Fruit fly (Drosophila melanogaster) whole organism, prepupa: ENCODE results near the gene CG7406.

Experiments
- CG10631 ChIP-seq: fragments of 200-800 bp; sonication (Bioruptor generic); optimal IDR thresholded peaks from 2 replicates; lab custom pipeline; 2016; ENCODE audit warnings: missing biosample characterization, missing genetic modification characterization
- CG10669 ChIP-seq: fragments of 200-800 bp; sonication (Bioruptor generic); optimal IDR thresholded peaks from 3 replicates; lab custom pipeline; 2018; ENCODE audit warnings: missing biosample characterization, mild to moderate bottlenecking, missing genetic modification characterization, moderate library complexity
- CG11294 ChIP-seq: fragments of 200-800 bp; sonication (Bioruptor generic); IDR thresholded peaks from 2 replicates; pipeline ENCODE4 v1.3.6; 2022; ENCODE audit warnings: missing biosample characterization, missing genetic modification characterization
- CG11762 ChIP-seq: fragments of 200-800 bp; sonication (Bioruptor generic); optimal IDR thresholded peaks from 3 replicates; lab custom pipeline; 2016; ENCODE audit warnings: missing biosample characterization, missing genetic modification characterization; ENCODE audit not compliant: insufficient read depth
- CG11902 ChIP-seq: fragments of 200-800 bp; sonication (Bioruptor generic); optimal IDR thresholded peaks from 3 replicates; lab custom pipeline; 2016; ENCODE audit warnings: missing biosample characterization, missing genetic modification characterization
- CG15336 ChIP-seq: fragments of 200-800 bp; sonication (Bioruptor generic); IDR thresholded peaks from 2 replicates; pipeline ENCODE4 v1.3.6; 2022; ENCODE audit warnings: missing biosample characterization, missing genetic modification characterization
- CG1621 ChIP-seq: fragments of 200-800 bp; sonication (Bioruptor generic); optimal IDR thresholded peaks from 3 replicates; lab custom pipeline; 2018; ENCODE audit warnings: missing biosample characterization, mild to moderate bottlenecking, missing genetic modification characterization
- CG3032 ChIP-seq: fragments of 200-800 bp; optimal IDR thresholded peaks from 2 replicates; lab custom pipeline; 2019; ENCODE audit warnings: missing biosample characterization, mild to moderate bottlenecking, missing genetic modification characterization, moderate library complexity
- CG31627 ChIP-seq: fragments of 200-800 bp; sonication (Bioruptor generic); optimal IDR thresholded peaks from 3 replicates; lab custom pipeline; 2016; ENCODE audit warnings: missing biosample characterization, missing genetic modification characterization
- CG32006 ChIP-seq: fragments of 200-800 bp; sonication (Bioruptor generic); optimal IDR thresholded peaks from 3 replicates; lab custom pipeline; 2017; ENCODE audit warnings: missing biosample characterization, mild to moderate bottlenecking, missing genetic modification characterization
- CG34406 ChIP-seq: fragments of 200-800 bp; sonication (Bioruptor generic); optimal IDR thresholded peaks from 3 replicates; lab custom pipeline; 2016; ENCODE audit warnings: missing biosample characterization, missing genetic modification characterization
- CG3919 ChIP-seq: fragments of 200-800 bp; sonication (Bioruptor generic); optimal IDR thresholded peaks from 3 replicates; lab custom pipeline; 2016; ENCODE audit warnings: missing biosample characterization, missing genetic modification characterization
- CG6276 ChIP-seq: fragments of 200-800 bp; sonication (Bioruptor generic); optimal IDR thresholded peaks from 2 replicates; lab custom pipeline; 2017; ENCODE audit warnings: missing biosample characterization, mild to moderate bottlenecking, missing genetic modification characterization
- CG6792 ChIP-seq: fragments of 200-800 bp; sonication (Bioruptor generic); optimal IDR thresholded peaks from 3 replicates; lab custom pipeline; 2016; ENCODE audit warnings: missing biosample characterization, missing genetic modification characterization
- CG6808 ChIP-seq: fragments of 200-800 bp; sonication (Bioruptor generic); optimal IDR thresholded peaks from 3 replicates; lab custom pipeline; 2017; ENCODE audit warnings: missing biosample characterization, missing genetic modification characterization, mild to moderate bottlenecking, moderate library complexity, missing genetic modification reagents
- CG6854 ChIP-seq: fragments of 200-800 bp; sonication (Bioruptor generic); optimal IDR thresholded peaks from 2 replicates; lab custom pipeline; 2017; ENCODE audit warnings: missing biosample characterization, mild to moderate bottlenecking, missing genetic modification characterization
- CG7368 ChIP-seq: fragments of 200-800 bp; sonication (Bioruptor generic); optimal IDR thresholded peaks from 3 replicates; lab custom pipeline; 2016; ENCODE audit warnings: missing biosample characterization, missing genetic modification characterization
- CG8119 ChIP-seq: fragments of 200-800 bp; sonication (Bioruptor generic); IDR thresholded peaks from 3 replicates; pipeline ENCODE4 v1.3.6; 2022; ENCODE audit warnings: missing biosample characterization, missing genetic modification characterization
- CG8319 ChIP-seq: fragments of 200-800 bp; sonication (Bioruptor generic); optimal IDR thresholded peaks from 3 replicates; lab custom pipeline; 2016; ENCODE audit warnings: missing biosample characterization, missing genetic modification characterization
- CG8632 ChIP-seq: fragments of 200-800 bp; sonication (Bioruptor generic); optimal IDR thresholded peaks from 3 replicates; lab custom pipeline; 2016; ENCODE audit warnings: missing biosample characterization, missing genetic modification characterization
- CG9139 ChIP-seq: fragments of 200-800 bp; sonication (Bioruptor generic); optimal IDR thresholded peaks from 3 replicates; lab custom pipeline; 2017; ENCODE audit warnings: missing biosample characterization, mild to moderate bottlenecking, missing genetic modification characterization
- Eip75B ChIP-seq: fragments of 200-800 bp; sonication (Bioruptor generic); optimal IDR thresholded peaks from 3 replicates; lab custom pipeline; 2016; ENCODE audit warnings: missing biosample characterization, missing genetic modification characterization
- Eip78C ChIP-seq: fragments of 200-800 bp; sonication (Bioruptor generic); peaks from one replicate; lab custom pipeline; 2016; ENCODE audit warnings: missing biosample characterization, missing genetic modification characterization
- Eip93F ChIP-seq: fragments of 200-800 bp; sonication (Bioruptor generic); optimal IDR thresholded peaks from 2 replicates; lab custom pipeline; 2016; ENCODE audit warnings: missing biosample characterization, mild to moderate bottlenecking, missing genetic modification characterization
- Ets21C ChIP-seq: fragments of 200-800 bp; sonication (Bioruptor generic); optimal IDR thresholded peaks from 3 replicates; lab custom pipeline; 2016; ENCODE audit warnings: missing biosample characterization, missing genetic modification characterization
- Ets96B ChIP-seq: fragments of 200-800 bp; optimal IDR thresholded peaks from 2 replicates; lab custom pipeline; 2019; ENCODE audit warnings: missing biosample characterization, mild to moderate bottlenecking, missing genetic modification characterization, moderate library complexity
- Hr38 ChIP-seq: sonication (Bioruptor generic); optimal IDR thresholded peaks from 2 replicates; lab custom pipeline; 2016; ENCODE audit warnings: missing biosample characterization, missing genetic modification characterization
- Hr39 ChIP-seq: fragments of 200-800 bp; sonication (Bioruptor generic); optimal IDR thresholded peaks from 2 replicates; lab custom pipeline; 2016; ENCODE audit warnings: missing biosample characterization, missing genetic modification characterization
- Hr4 ChIP-seq: fragments of 200-800 bp; sonication (Bioruptor generic); optimal IDR thresholded peaks from 3 replicates; lab custom pipeline; 2016; ENCODE audit warnings: missing biosample characterization, missing genetic modification characterization
- Lpt ChIP-seq: fragments of 200-800 bp; sonication (Bioruptor generic); optimal IDR thresholded peaks from 3 replicates; lab custom pipeline; 2016; ENCODE audit warnings: missing biosample characterization, missing genetic modification characterization
- Met ChIP-seq: fragments of 200-800 bp; sonication (Bioruptor generic); optimal IDR thresholded peaks from 3 replicates; lab custom pipeline; 2016; ENCODE audit warnings: missing biosample characterization, missing genetic modification characterization
- OdsH ChIP-seq: fragments of 200-800 bp; sonication (Bioruptor generic); optimal IDR thresholded peaks from 3 replicates; lab custom pipeline; 2016; ENCODE audit warnings: missing biosample characterization, missing genetic modification characterization
- Sox102F ChIP-seq: fragments of 200-800 bp; sonication (Bioruptor generic); optimal IDR thresholded peaks from 2 replicates; lab custom pipeline; 2016; ENCODE audit warnings: missing biosample characterization, mild to moderate bottlenecking, missing genetic modification characterization
- Sox14 ChIP-seq: fragments of 200-800 bp; sonication (Bioruptor generic); optimal IDR thresholded peaks from 3 replicates; lab custom pipeline; 2016; ENCODE audit warnings: missing biosample characterization, missing genetic modification characterization
- Sox15 ChIP-seq: fragments of 200-800 bp; sonication (Bioruptor generic); optimal IDR thresholded peaks from 3 replicates; lab custom pipeline; 2016; ENCODE audit warnings: missing biosample characterization, missing genetic modification characterization
- acj6 ChIP-seq: fragments of 200-800 bp; sonication (Bioruptor generic); optimal IDR thresholded peaks from 3 replicates; lab custom pipeline; 2016; ENCODE audit warnings: missing biosample characterization, missing genetic modification characterization
- cyc ChIP-seq: fragments of 200-800 bp; sonication (Bioruptor generic); optimal IDR thresholded peaks from 3 replicates; lab custom pipeline; 2016; ENCODE audit warnings: missing biosample characterization, missing genetic modification characterization
- dac ChIP-seq: fragments of 200-800 bp; sonication (Bioruptor generic); optimal IDR thresholded peaks from 2 replicates; lab custom pipeline; 2017; ENCODE audit warnings: missing biosample characterization, mild to moderate bottlenecking, missing genetic modification characterization
- dsx ChIP-seq: fragments of 200-800 bp; optimal IDR thresholded peaks from 3 replicates; lab custom pipeline; 2019; ENCODE audit warnings: missing biosample characterization, mild to moderate bottlenecking, missing genetic modification characterization, moderate library complexity; ENCODE audit not compliant: poor library complexity, severe bottlenecking
- eg ChIP-seq: fragments of 200-800 bp; sonication (Bioruptor generic); IDR thresholded peaks from 3 replicates; pipeline ENCODE4 v1.3.6; 2022; ENCODE audit warnings: missing biosample characterization, missing genetic modification characterization
- fd59A ChIP-seq: fragments of 200-800 bp; sonication (Bioruptor generic); optimal IDR thresholded peaks from 2 replicates; lab custom pipeline; 2017; ENCODE audit warnings: missing biosample characterization, mild to moderate bottlenecking, missing genetic modification characterization, missing genetic modification reagents
- fd85E ChIP-seq: fragments of 200-800 bp; sonication (Bioruptor generic); optimal IDR thresholded peaks from 3 replicates; lab custom pipeline; 2016; ENCODE audit warnings: missing biosample characterization, missing genetic modification characterization
- fkh ChIP-seq: fragments of 200-800 bp; sonication (Bioruptor generic); optimal IDR thresholded peaks from 3 replicates; lab custom pipeline; 2017; ENCODE audit warnings: missing biosample characterization, mild to moderate bottlenecking, missing genetic modification characterization, moderate library complexity
- lz ChIP-seq: fragments of 200-800 bp; sonication (Bioruptor generic); optimal IDR thresholded peaks from 3 replicates; lab custom pipeline; 2016; ENCODE audit warnings: missing biosample characterization, missing genetic modification characterization
- net ChIP-seq: fragments of 200-800 bp; sonication (Bioruptor generic); optimal IDR thresholded peaks from 3 replicates; lab custom pipeline; 2016; ENCODE audit warnings: missing biosample characterization, missing genetic modification characterization
- pdm3 ChIP-seq: fragments of 200-800 bp; sonication (Bioruptor generic); optimal IDR thresholded peaks from 3 replicates; lab custom pipeline; 2016; ENCODE audit warnings: missing biosample characterization, missing genetic modification characterization
- salr ChIP-seq, 2 experiments: fragments of 200-800 bp; sonication (Bioruptor generic); optimal IDR thresholded peaks; 3 replicates each; lab custom pipeline; 2016 to 2018; ENCODE audit warnings: missing biosample characterization in 2 of 2, missing genetic modification characterization in 2 of 2, mild to moderate bottlenecking in 1 of 2
- spab ChIP-seq: fragments of 200-800 bp; sonication (Bioruptor generic); optimal IDR thresholded peaks from 2 replicates; lab custom pipeline; 2017; ENCODE audit warnings: missing biosample characterization, mild to moderate bottlenecking, missing genetic modification characterization, missing genetic modification reagents
- ss ChIP-seq, 2 experiments: fragments of 200-800 bp; sonication (Bioruptor generic); optimal IDR thresholded peaks; 2 replicates in 1 of 2; 3 replicates in 1 of 2; lab custom pipeline; 2017 to 2018; ENCODE audit warnings: mild to moderate bottlenecking in 2 of 2, missing biosample characterization in 2 of 2, missing genetic modification characterization in 2 of 2, moderate library complexity in 1 of 2
- topi ChIP-seq: fragments of 200-800 bp; sonication (Bioruptor generic); optimal IDR thresholded peaks from 3 replicates; lab custom pipeline; 2016; ENCODE audit warnings: missing biosample characterization, missing genetic modification characterization
- vri ChIP-seq: fragments of 200-800 bp; sonication (Bioruptor generic); optimal IDR thresholded peaks from 3 replicates; lab custom pipeline; 2016; ENCODE audit warnings: missing biosample characterization, mild to moderate bottlenecking, missing genetic modification characterization

Gene CG7406

DNA sequence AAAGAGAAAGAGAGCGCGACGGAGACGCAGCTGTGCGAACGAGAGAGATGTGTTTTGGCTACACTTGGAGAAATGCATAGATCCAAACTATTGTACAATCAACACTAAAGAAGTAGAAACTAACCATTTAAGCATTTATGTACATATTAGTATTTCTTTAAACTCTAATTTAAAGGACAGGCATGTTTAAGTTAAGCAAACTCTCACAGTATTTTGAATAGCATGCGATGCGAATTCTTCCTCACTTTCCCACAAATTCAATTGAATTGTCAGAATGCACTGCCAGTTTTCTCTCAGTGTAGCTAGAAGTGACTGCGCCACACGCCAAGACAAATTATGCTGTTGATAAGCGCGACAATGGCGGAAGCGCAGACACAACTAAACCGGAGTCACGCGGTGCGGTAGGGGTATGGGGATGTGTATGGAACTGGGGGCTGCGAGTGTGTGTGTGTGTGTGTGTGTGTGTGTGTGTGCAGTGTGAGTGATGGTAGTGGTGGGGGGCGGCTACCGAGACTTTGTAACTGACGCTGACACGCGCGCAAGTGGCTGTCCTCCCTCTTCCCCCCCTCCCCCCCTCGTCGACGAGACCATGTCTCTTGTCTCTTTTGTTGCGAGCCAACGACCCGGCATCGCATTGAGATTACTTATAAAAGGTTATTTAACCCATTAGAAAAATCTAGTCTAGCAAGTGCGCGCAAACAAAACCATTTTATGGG is 29.5 kb downstream of the CG7406 start:
- TF ChIP-seq CG3032 (peak; percentile 13), dac (GFP tag; lab: Kevin White, UChicago) (no peak), ss (GFP tag; optimal IDR thresholded peaks at IDR 0.05; lab: Kevin White, UChicago) (no peak), CG1621 (tag; lab: Kevin White, UChicago) (no peak), Ets96B (tag; lab: Kevin White, UChicago) (peak; percentile 17), CG11762 (GFP tag; lab: Kevin White, UChicago) (no peak), Sox14 (GFP tag; lab: Kevin White, UChicago) (peak; percentile 31), CG11902 (no peak), CG6276 (GFP tag; lab: Kevin White, UChicago) (peak; percentile 45), Hr38 (GFP tag; lab: Kevin White, UChicago) (no peak), pdm3 (GFP tag; lab: Kevin White, UChicago) (peak; percentile 18), vri (GFP tag; lab: Kevin White, UChicago) (no peak), CG9139 (no peak), CG8319 (GFP tag; lab: Kevin White, UChicago) (no peak), Eip75B (no peak), Sox102F (GFP tag; lab: Kevin White, UChicago) (no peak), Hr4 (GFP tag; lab: Kevin White, UChicago) (peak; percentile 4), net (GFP tag; lab: Kevin White, UChicago) (no peak), CG6808 (GFP tag; lab: Kevin White, UChicago) (peak; percentile 6), CG6792 (GFP tag; lab: Kevin White, UChicago) (no peak), dsx (GFP tag; lab: Kevin White, UChicago) (peak; percentile 7), topi (GFP tag; lab: Kevin White, UChicago) (no peak), Eip78C (peak; percentile 63), fd59A (peak; percentile 14), CG32006 (peak; percentile 73), fkh (GFP tag; lab: Kevin White, UChicago) (no peak), fd85E (GFP tag; lab: Kevin White, UChicago) (no peak), cyc (GFP tag; lab: Kevin White, UChicago) (no peak), Eip93F (GFP tag; lab: Kevin White, UChicago) (no peak), Met (no peak), eg (GFP tag; lab: Robert Waterston, UW) (peak; percentile 45; the same call in 1 of the 3 replicates), spab (GFP tag; lab: Kevin White, UChicago) (no peak), CG11294 (no peak), Ets21C (no peak), Sox15 (no peak), OdsH (peak; percentile 27), lz (no peak), CG10669 (GFP tag; lab: Kevin White, UChicago) (peak; percentile 16), CG8119 (GFP tag; lab: Robert Waterston, UW) (peak; percentile 62; the same call in 2 of the 3 replicates), CG31627 (no peak), CG3919 (GFP tag; lab: Kevin White, UChicago) (peak; percentile 23), CG10631 (GFP tag; lab: Kevin White, UChicago) (peak; percentile 36), acj6 (GFP tag; lab: Kevin White, UChicago) (no peak), Lpt (GFP tag; lab: Kevin White, UChicago) (no peak), CG15336 (GFP tag; lab: Robert Waterston, UW) (peak; percentile 44), CG8632 (GFP tag; lab: Kevin White, UChicago) (no peak), CG34406 (GFP tag; lab: Kevin White, UChicago) (no peak), CG7368 (no peak), CG6854 (no peak), salr (GFP tag; optimal IDR thresholded peaks at IDR 0.05; lab: Kevin White, UChicago) (peak in 1 of 2 experiments; percentile 14), Hr39 (GFP tag; lab: Kevin White, UChicago) (no peak)
